Worm (Caenorhabditis elegans): ENCODE data around the gene C28H8.2.

Gene C28H8.2

DNA sequence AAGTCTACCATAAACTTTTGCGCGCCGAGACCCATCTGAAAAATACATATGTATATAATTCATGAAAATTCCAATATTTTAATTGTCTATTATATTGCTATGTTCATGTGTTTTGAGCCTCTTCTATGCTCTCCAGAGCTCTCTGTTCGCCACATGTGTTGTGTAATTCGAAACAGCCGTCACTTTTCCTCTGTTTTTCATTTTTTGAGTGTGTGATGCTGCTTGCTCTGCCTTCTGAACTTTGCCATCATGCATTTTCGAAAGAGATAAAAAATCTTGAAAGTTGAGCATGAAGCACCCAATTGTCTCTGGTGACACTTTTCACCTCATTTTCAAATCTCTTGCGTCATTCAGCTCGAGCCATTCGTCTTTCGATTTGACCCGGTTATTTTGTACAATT is 47.8 kb upstream of the C28H8.2 start:
- TF ChIP-seq egl-5 (tag; optimal IDR thresholded peaks at IDR 0.05) (peak; percentile 49), eor-1 (tag; optimal IDR thresholded peaks at IDR 0.05) (no peak)

DNA sequence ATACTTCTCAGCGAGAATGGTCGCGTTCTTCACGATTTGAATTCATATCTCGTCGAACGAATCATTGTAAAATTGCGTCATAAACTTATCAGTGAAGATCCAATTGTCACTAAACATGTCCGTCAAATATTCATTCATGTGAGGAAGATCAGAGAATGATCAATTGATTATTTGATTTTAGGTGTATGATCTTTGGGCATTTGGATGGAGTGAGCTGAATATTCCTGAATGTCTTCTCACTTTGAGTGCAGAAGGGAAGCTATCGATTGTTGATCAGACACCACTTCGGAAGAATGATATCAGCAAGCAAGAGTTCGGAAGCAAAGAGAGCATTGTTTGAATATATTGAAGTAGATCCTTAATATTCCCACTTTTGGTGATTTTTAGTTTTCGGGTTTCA is 45.9 kb upstream of the C28H8.2 start:
- TF ChIP-seq ama-1 (optimal IDR thresholded peaks at IDR 0.05) (peak; percentile 96), elt-2 (tag; optimal IDR thresholded peaks at IDR 0.05) (peak; percentile 41), fos-1 (tag; optimal IDR thresholded peaks at IDR 0.05) (peak; percentile 5), pha-4 (tag; optimal IDR thresholded peaks at IDR 0.05) (no peak), nfya-1 (tag; optimal IDR thresholded peaks at IDR 0.05; ENCODE audit: insufficient read depth) (no peak), lin-15B (tag; optimal IDR thresholded peaks at IDR 0.05) (no peak), elt-3 (tag; optimal IDR thresholded peaks at IDR 0.05) (peak; percentile 17 to 83 (median 76)), nhr-23 (tag; optimal IDR thresholded peaks at IDR 0.05) (peak; percentile 78), nhr-25 (tag; optimal IDR thresholded peaks at IDR 0.05) (peak; percentile 64), nhr-76 (tag; optimal IDR thresholded peaks at IDR 0.05) (peak; percentile 5), lsy-12 (tag; optimal IDR thresholded peaks at IDR 0.05) (peak; percentile 38), pqm-1 (tag; optimal IDR thresholded peaks at IDR 0.05) (peak; percentile 8), ztf-4 (tag; optimal IDR thresholded peaks at IDR 0.05) (peak; percentile 14), nhr-43 (tag; optimal IDR thresholded peaks at IDR 0.05; ENCODE audit: poor library complexity, severe bottlenecking) (peak; percentile 92), jun-1 (tag; optimal IDR thresholded peaks at IDR 0.05) (peak; percentile 48), unc-62 (GFP tag; optimal IDR thresholded peaks at IDR 0.05) (peak; percentile 66), mdl-1 (tag; optimal IDR thresholded peaks at IDR 0.05) (no peak)

DNA sequence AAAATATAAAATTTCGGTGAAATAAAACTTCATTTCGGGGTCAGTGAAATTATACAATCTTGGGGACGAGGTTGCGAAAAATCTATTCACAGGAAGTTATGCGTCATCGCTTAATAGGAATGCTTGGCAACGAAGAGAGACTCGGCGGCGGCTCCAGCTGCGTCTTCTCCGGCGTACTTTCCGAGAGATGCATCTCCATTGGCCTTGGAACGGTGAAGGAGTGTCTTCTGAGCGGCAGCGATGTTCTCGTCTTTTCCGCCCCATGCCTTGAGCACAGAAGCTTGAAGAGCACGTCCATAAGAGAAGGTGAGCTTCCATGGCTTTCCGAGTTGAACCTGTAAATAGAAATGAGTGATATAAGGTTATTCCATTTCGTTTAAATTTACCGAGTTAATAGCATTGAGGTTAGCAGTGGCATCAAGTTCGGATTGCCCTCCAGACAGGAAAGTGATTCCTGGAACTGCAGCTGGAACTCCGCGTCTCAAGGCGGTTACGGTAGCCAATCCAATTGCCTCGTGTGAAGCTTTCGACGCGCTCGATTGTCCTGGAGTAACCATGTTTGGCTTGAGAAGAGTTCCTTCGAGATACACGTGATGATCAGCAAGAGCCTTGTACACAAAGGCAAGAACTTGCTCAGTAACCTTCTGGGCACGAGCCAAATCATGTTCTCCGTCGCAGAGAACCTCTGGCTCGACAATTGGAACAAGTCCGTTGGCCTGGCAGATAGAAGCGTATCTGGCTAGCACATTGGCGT is 45.3 kb upstream of the C28H8.2 start:
- TF ChIP-seq mdl-1 (tag; optimal IDR thresholded peaks at IDR 0.05) (no peak), nhr-67 (tag; optimal IDR thresholded peaks at IDR 0.05) (no peak), unc-62 (GFP tag; optimal IDR thresholded peaks at IDR 0.05) (no peak), nhr-43 (tag; optimal IDR thresholded peaks at IDR 0.05; ENCODE audit: poor library complexity, severe bottlenecking) (peak; percentile 52), ztf-11 (tag; optimal IDR thresholded peaks at IDR 0.05) (no peak), ama-1 (optimal IDR thresholded peaks at IDR 0.05) (peak; percentile 48)

DNA sequence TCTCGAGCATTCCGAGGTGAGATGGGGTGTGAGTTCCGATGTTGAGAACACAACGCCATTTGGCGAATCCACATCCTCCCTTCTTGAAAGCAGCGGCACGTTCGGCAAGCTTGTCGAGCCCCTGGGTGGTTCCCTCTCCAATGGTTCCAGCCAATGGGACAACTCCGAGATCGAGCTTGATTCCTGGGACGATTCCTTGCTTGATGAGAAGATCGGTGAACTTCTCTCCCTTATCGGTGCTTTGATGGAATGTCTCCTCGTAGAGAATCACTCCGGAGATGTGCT is 44.8 kb upstream of the C28H8.2 start:
- no peak for TF ChIP-seq mdl-1 (tag; optimal IDR thresholded peaks at IDR 0.05)
- no peak for TF ChIP-seq ZK546.5 (tag; optimal IDR thresholded peaks at IDR 0.05)
- TF ChIP-seq R02D3.7 (tag; optimal IDR thresholded peaks at IDR 0.05) = no peak
- no peak for TF ChIP-seq nfya-1 (tag; optimal IDR thresholded peaks at IDR 0.05; ENCODE audit: insufficient read depth)
- TF ChIP-seq pha-4 (tag; optimal IDR thresholded peaks at IDR 0.05) = no peak
- TF ChIP-seq sea-2 (GFP tag; optimal IDR thresholded peaks at IDR 0.05) = no peak
- TF ChIP-seq eor-1 (tag; optimal IDR thresholded peaks at IDR 0.05) = no peak
- no peak for TF ChIP-seq ceh-28 (tag; optimal IDR thresholded peaks at IDR 0.05)
- no peak for TF ChIP-seq nhr-28 (tag; optimal IDR thresholded peaks at IDR 0.05)
- TF ChIP-seq ceh-82 (tag; optimal IDR thresholded peaks at IDR 0.05) = no peak
- TF ChIP-seq mml-1 (tag; optimal IDR thresholded peaks at IDR 0.05) = no peak
- no peak for TF ChIP-seq fkh-2 (tag; optimal IDR thresholded peaks at IDR 0.05)
- no peak for TF ChIP-seq nhr-43 (tag; optimal IDR thresholded peaks at IDR 0.05; ENCODE audit: poor library complexity, severe bottlenecking)
- TF ChIP-seq elt-3 (tag; optimal IDR thresholded peaks at IDR 0.05) = no peak
- TF ChIP-seq zag-1 (tag; optimal IDR thresholded peaks at IDR 0.05) = no peak
- no peak for TF ChIP-seq aly-2 (tag; optimal IDR thresholded peaks at IDR 0.05)

DNA sequence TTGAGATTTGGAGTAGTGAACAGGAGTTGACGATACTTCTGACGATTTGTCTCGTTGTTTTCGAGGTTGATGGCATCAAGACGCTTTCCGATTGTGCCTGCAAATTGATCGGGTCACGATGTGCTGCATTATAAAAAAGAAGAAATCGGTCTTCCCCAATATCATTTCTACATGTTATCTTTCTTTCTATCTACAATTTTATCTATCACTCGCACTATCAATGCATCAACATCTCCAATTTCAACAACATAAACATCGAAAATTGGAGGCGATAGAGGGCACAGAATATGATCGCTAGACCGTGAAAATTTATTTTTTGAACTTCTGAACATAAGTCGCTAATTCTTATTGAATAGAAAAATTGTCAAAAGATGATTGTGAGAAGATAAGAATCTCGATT is 44.4 kb upstream of the C28H8.2 start:
- TF ChIP-seq elt-2 (tag; optimal IDR thresholded peaks at IDR 0.05) (peak; percentile 48), elt-1 (tag; optimal IDR thresholded peaks at IDR 0.05) (peak; percentile 64), nhr-67 (tag; optimal IDR thresholded peaks at IDR 0.05) (no peak)

DNA sequence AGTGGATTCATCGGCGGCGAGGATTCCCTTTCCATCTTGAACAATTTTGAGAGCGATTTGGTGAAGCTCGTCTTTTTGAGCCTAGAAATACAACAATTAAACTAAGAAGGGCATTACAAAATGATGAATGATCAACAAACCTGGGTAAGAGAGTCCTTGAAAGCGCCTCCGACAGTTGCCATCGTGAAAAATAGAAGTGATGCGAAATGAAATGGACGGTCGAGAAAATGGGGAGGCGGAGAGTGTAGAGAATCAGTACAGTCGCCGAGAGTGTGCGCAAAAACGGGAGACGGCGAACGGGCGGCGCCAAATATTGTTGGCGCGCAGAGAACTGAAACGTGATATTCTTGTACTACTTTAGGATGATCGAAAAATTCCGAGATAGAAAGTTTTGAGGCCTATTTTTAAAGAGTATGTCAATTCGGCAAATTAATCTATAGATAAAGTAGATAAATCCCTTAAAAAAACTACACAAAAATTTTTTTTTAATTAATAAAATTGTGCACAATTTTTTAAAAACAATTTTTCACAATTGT is 43.9 kb upstream of the C28H8.2 start, which contains the start of gene aldo-2:
Gene aldo-2, minus strand, starts transcription at position 486 of the 536 bp plus-strand sequence.
- no peak for TF ChIP-seq fkh-10 (GFP tag; optimal IDR thresholded peaks at IDR 0.05)
- TF ChIP-seq fos-1 (tag; optimal IDR thresholded peaks at IDR 0.05) = no peak
- TF ChIP-seq unc-62 (GFP tag; optimal IDR thresholded peaks at IDR 0.05) = no peak
- no peak for TF ChIP-seq R02D3.7 (tag; optimal IDR thresholded peaks at IDR 0.05)
- TF ChIP-seq pha-4 (tag; optimal IDR thresholded peaks at IDR 0.05) = peak; percentile 64
- no peak for TF ChIP-seq sea-2 (GFP tag; optimal IDR thresholded peaks at IDR 0.05)
- TF ChIP-seq skn-1 (tag; optimal IDR thresholded peaks at IDR 0.05) = no peak
- no peak for TF ChIP-seq ztf-11 (tag; optimal IDR thresholded peaks at IDR 0.05)
- no peak for TF ChIP-seq ZK546.5 (tag; optimal IDR thresholded peaks at IDR 0.05)
- no peak for TF ChIP-seq daf-12 (tag; optimal IDR thresholded peaks at IDR 0.05)
- no peak for TF ChIP-seq snpc-4 (tag; optimal IDR thresholded peaks at IDR 0.05)
- no peak for TF ChIP-seq jun-1 (tag; optimal IDR thresholded peaks at IDR 0.05)
- peak; percentile 42 for TF ChIP-seq lin-15B (tag; optimal IDR thresholded peaks at IDR 0.05)
- peak; percentile 43 for TF ChIP-seq nhr-23 (tag; optimal IDR thresholded peaks at IDR 0.05)
- no peak for TF ChIP-seq ceh-28 (tag; optimal IDR thresholded peaks at IDR 0.05)
- no peak for TF ChIP-seq eor-1 (tag; optimal IDR thresholded peaks at IDR 0.05)
- TF ChIP-seq unc-39 (tag; optimal IDR thresholded peaks at IDR 0.05) = no peak
- peak; percentile 58 for TF ChIP-seq nhr-25 (tag; optimal IDR thresholded peaks at IDR 0.05)
- TF ChIP-seq hmg-11 (tag; optimal IDR thresholded peaks at IDR 0.05) = no peak
- no peak for TF ChIP-seq tbx-2 (tag; optimal IDR thresholded peaks at IDR 0.05)
- no peak for TF ChIP-seq ceh-16 (tag; optimal IDR thresholded peaks at IDR 0.05)
- no peak for TF ChIP-seq pqm-1 (tag; optimal IDR thresholded peaks at IDR 0.05)
- TF ChIP-seq egl-5 (tag; optimal IDR thresholded peaks at IDR 0.05) = no peak
